Worm (Caenorhabditis elegans) whole organism, L1 larva: ENCODE data around the gene C37C3.10.

Experiments used
- lin-15B ChIP-seq: fragments of 150-350 bp; sonication (generic microtip); optimal IDR thresholded peaks from 3 replicates; lab custom pipeline; 2014; ENCODE audit warnings: missing biosample characterization, missing genetic modification characterization
- lsy-2 ChIP-seq, 2 experiments: fragments of 150-350 bp; optimal IDR thresholded peaks; 2 replicates each; lab custom pipeline; 2014; ENCODE audit warnings: missing biosample characterization in 2 of 2, missing genetic modification characterization in 2 of 2
- sup-37 ChIP-seq: fragments of 200-800 bp; sonication (Bioruptor generic); optimal IDR thresholded peaks from 2 replicates; lab custom pipeline; 2018; ENCODE audit warnings: mild to moderate bottlenecking, missing genetic modification characterization, missing compliant biosample characterization

DNA sequence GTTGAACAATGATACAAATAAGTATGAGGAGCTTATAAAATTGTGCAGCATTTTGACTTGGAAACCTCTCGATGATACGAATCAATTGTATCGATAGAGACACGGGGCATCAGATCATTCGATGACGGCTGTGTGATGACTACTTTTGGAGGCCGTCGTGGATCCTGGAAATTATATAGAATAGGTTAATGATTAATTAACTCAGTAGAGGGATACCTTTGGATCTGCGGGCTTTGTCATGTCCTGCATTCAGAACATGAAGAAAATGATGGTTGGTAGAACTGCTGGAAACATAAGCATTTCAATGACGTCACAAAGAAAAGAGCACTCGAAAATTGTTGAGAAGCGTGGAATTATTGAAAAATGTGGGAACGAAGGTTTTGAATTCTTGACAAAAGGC is 48.3 kb downstream of the C37C3.10 start, which contains the start of gene ZK742.6:
- TF ChIP-seq lin-15B (tag; lab: Kevin White, UChicago), result no peak
- TF ChIP-seq lsy-2 (tag; optimal IDR thresholded peaks at IDR 0.05; lab: Kevin White, UChicago), result no peak
- TF ChIP-seq sup-37 (GFP tag; lab: Kevin White, UChicago), result no peak
